Fruit fly (Drosophila melanogaster): ENCODE results near the gene nbs.

DNA sequence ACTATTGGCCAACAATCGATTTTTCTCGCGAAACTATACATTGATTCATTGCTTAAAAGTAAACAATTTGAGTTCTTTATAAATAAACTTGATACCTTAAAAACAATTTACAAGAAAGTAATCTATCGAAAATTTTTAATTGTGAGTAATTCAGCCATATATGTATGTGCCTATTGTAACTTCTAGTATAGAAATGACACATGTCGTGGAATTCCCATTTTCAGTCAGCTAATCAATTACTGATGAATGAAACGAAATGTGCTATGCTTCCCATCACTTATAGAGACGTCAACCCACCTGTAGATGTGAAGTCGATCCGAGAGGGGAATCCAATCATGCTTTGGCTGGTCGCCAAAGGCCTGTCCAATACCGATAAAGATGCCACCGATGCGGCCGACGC is 11.8 kb downstream of the nbs start:
- no peak for TF ChIP-seq psq (optimal IDR thresholded peaks at IDR 0.05)
- TF ChIP-seq pan (optimal IDR thresholded peaks at IDR 0.05) = no peak
